Fruit fly (Drosophila melanogaster): Measurements from ENCODE around the gene Ugt302E1.

The Ugt302E1 gene

DNA sequence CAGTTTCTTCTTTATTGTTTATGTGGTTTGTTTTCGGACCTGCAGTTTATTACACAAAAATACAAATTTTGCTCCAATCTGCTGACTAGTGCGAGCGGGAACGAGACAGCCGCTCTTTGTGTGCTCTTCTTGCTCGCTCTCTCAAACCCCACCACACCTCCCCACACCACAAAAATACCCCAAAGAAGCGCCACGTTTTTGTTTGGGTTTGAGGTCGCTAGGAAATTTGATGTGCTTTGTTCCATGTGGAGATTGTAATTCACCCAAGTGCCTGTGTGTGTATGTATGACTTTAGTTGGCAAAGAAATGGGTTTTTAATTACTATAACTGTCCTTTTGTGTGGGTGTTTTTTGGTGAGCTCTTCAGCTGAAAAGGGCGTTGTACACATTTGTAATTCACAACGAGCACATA lies 43.6 kb downstream of the Ugt302E1 start (continued):
- TF ChIP-seq CG10267 (tag; optimal IDR thresholded peaks at IDR 0.05) (no peak), lmd (GFP tag; IDR thresholded peaks at IDR 0.05) (no peak), CG2116 (GFP tag; optimal IDR thresholded peaks at IDR 0.05) (no peak), Asciz (GFP tag; optimal IDR thresholded peaks at IDR 0.05) (peak; percentile 15), PHDP (tag; optimal IDR thresholded peaks at IDR 0.05) (no peak), CG8089 (GFP tag; optimal IDR thresholded peaks at IDR 0.05) (no peak), row (GFP tag; IDR thresholded peaks at IDR 0.05) (peak; percentile 70), kay (GFP tag; optimal IDR thresholded peaks at IDR 0.05) (no peak), CG12299 (tag; optimal IDR thresholded peaks at IDR 0.05) (no peak), trem (tag; optimal IDR thresholded peaks at IDR 0.05) (no peak), B-H2 (GFP tag; optimal IDR thresholded peaks at IDR 0.05) (no peak), fd102C (GFP tag; optimal IDR thresholded peaks at IDR 0.05) (no peak), cas (GFP tag; IDR thresholded peaks at IDR 0.05) (no peak), CG9932 (GFP tag; IDR thresholded peaks at IDR 0.05) (no peak), D (optimal IDR thresholded peaks at IDR 0.05) (no peak), D (GFP tag; optimal IDR thresholded peaks at IDR 0.05) (no peak), CG6654 (GFP tag; optimal IDR thresholded peaks at IDR 0.05) (no peak), CG9817 (tag; optimal IDR thresholded peaks at IDR 0.05) (no peak), CG8290 (GFP tag; optimal IDR thresholded peaks at IDR 0.05) (no peak), CG8290 (tag; optimal IDR thresholded peaks at IDR 0.05) (peak in 1 of 2 experiments; percentile 72)

DNA sequence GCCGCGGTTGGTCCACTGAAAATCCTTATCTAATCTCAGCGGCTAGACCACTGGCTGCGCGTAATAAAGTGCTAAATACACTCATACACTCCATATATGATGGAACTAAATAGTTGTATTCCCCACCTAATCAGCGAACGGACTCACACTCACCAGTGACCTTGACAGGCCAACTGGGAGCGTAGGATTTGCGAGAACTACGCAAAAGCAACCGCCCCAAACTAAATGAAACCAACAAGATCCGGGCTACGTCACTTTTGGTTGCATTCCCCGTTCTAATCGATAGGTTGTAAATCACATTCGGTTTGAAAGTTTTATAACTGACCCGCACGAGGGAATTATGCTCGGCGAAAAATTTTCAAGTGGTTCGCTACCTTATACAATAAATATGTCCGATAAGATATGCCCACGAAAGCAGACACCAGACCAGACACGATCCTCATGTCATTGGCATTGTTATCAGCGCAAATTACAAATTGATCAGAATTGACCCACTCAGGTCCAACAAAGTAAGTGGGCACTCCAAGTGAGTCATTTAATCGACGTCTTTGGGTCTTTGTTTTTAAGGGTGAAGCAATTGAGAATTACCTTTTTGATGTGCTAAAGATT lies 44.9 kb downstream of the Ugt302E1 start:
- TF ChIP-seq sc (optimal IDR thresholded peaks at IDR 0.05) (no peak), sc (GFP tag; optimal IDR thresholded peaks at IDR 0.05) (no peak), Jarid2 (GFP tag; optimal IDR thresholded peaks at IDR 0.05) (no peak), CG2120 (GFP tag; optimal IDR thresholded peaks at IDR 0.05) (no peak), CG4617 (GFP tag; optimal IDR thresholded peaks at IDR 0.05; ENCODE audit: borderline replicate concordance) (no peak), CG9932 (GFP tag; IDR thresholded peaks at IDR 0.05) (no peak), fd3F (GFP tag; optimal IDR thresholded peaks at IDR 0.05) (no peak), sd (tag; optimal IDR thresholded peaks at IDR 0.05) (peak; percentile 82), dysf (GFP tag; IDR thresholded peaks at IDR 0.05) (no peak), Rx (GFP tag; IDR thresholded peaks at IDR 0.05) (no peak), Ptx1 (GFP tag; IDR thresholded peaks at IDR 0.05) (no peak), CG6683 (GFP tag; optimal IDR thresholded peaks at IDR 0.05) (no peak), sqz (GFP tag; optimal IDR thresholded peaks at IDR 0.05) (no peak), fd96Cb (tag; optimal IDR thresholded peaks at IDR 0.05) (no peak), CG31365 (tag; optimal IDR thresholded peaks at IDR 0.05) (no peak), kni (GFP tag; optimal IDR thresholded peaks at IDR 0.05) (no peak), Adf1 (GFP tag; IDR thresholded peaks at IDR 0.05) (no peak), hth (optimal IDR thresholded peaks at IDR 0.05) (no peak), CG6813 (GFP tag; optimal IDR thresholded peaks at IDR 0.05) (no peak), bsh (GFP tag; optimal IDR thresholded peaks at IDR 0.05) (no peak), TFAM (GFP tag; optimal IDR thresholded peaks at IDR 0.05) (no peak), da (GFP tag; optimal IDR thresholded peaks at IDR 0.05) (no peak), CG7745 (tag; optimal IDR thresholded peaks at IDR 0.05) (peak; percentile 29), Hr51 (GFP tag; optimal IDR thresholded peaks at IDR 0.05) (no peak), Ada2b (GFP tag; IDR thresholded peaks at IDR 0.05) (no peak), CG10366 (GFP tag; IDR thresholded peaks at IDR 0.05) (no peak), CG30431 (GFP tag; optimal IDR thresholded peaks at IDR 0.05) (no peak), cwo (GFP tag; optimal IDR thresholded peaks at IDR 0.05) (peak; percentile 86), HLH54F (GFP tag; optimal IDR thresholded peaks at IDR 0.05) (no peak), CG18476 (GFP tag; optimal IDR thresholded peaks at IDR 0.05) (no peak), CG42726 (GFP tag; IDR thresholded peaks at IDR 0.05; ENCODE audit: partially characterized antibody) (no peak), CG4854 (GFP tag; optimal IDR thresholded peaks at IDR 0.05) (no peak)
